Fruit fly (Drosophila melanogaster) Kc167 (cell line): ENCODE results near the gene CG46244.

Experiments used
- Myc ChIP-seq: fragments of >200 bp; optimal IDR thresholded peaks from 2 replicates; lab custom pipeline; 2017; ENCODE audit warnings: missing external identifiers
- Sin3A ChIP-seq: fragments of >200 bp; optimal IDR thresholded peaks from 2 replicates; lab custom pipeline; 2018; ENCODE audit warnings: missing external identifiers
- h ChIP-seq: fragments of >200 bp; optimal IDR thresholded peaks from 3 replicates; lab custom pipeline; 2018; ENCODE audit warnings: missing external identifiers
- insv ChIP-seq: fragments of >200 bp; optimal IDR thresholded peaks from 3 replicates; lab custom pipeline; 2018; ENCODE audit warnings: missing external identifiers
- psq ChIP-seq: fragments of >200 bp; optimal IDR thresholded peaks from 2 replicates; lab custom pipeline; 2017; ENCODE audit warnings: missing external identifiers
- ttk ChIP-seq: sonication (Bioruptor generic); optimal IDR thresholded peaks from 2 replicates; lab custom pipeline; 2017; ENCODE audit warnings: missing external identifiers

The CG46244 gene

dm6 chr2L:19575626-19576298 lies 30.6 kb upstream of the CG46244 start:
- no peak for TF ChIP-seq insv (lab: Kevin White, UChicago)

dm6 chr2L:19576299-19576971 lies 29.9 kb upstream of the CG46244 start:
- no peak for TF ChIP-seq psq (lab: Kevin White, UChicago)
- TF ChIP-seq Myc (lab: Kevin White, UChicago) = no peak
- no peak for TF ChIP-seq Sin3A (lab: Kevin White, UChicago)
- TF ChIP-seq ttk (lab: Kevin White, UChicago) = no peak
- no peak for TF ChIP-seq h (lab: Kevin White, UChicago)
- TF ChIP-seq insv (lab: Kevin White, UChicago) = no peak

- no peak for TF ChIP-seq Sin3A (lab: Kevin White, UChicago)
- TF ChIP-seq h (lab: Kevin White, UChicago) = no peak
- TF ChIP-seq Myc (lab: Kevin White, UChicago) = no peak
- no peak for TF ChIP-seq ttk (lab: Kevin White, UChicago)
- no peak for TF ChIP-seq insv (lab: Kevin White, UChicago)
- TF ChIP-seq psq (lab: Kevin White, UChicago) = no peak
Observed at dm6 chr2L:19577187-19577765, 29.1 kb upstream of the CG46244 start, which contains the start of the genes spi and msb1l. Gene spi, minus strand, starts transcription at chr2L:19577315. Gene msb1l, plus strand, starts transcription at chr2L:19577701.

- TF ChIP-seq Sin3A (lab: Kevin White, UChicago) = no peak
- TF ChIP-seq h (lab: Kevin White, UChicago) = no peak
- no peak for TF ChIP-seq Myc (lab: Kevin White, UChicago)
- TF ChIP-seq insv (lab: Kevin White, UChicago) = no peak
- TF ChIP-seq ttk (lab: Kevin White, UChicago) = no peak
- no peak for TF ChIP-seq psq (lab: Kevin White, UChicago)
Observed at dm6 chr2L:19579995-19580578, 26.3 kb upstream of the CG46244 start, which contains the start of gene Pmvk. Gene Pmvk, minus strand, starts transcription at chr2L:19580351.

- TF ChIP-seq ttk (lab: Kevin White, UChicago) (no peak), Myc (lab: Kevin White, UChicago) (no peak), psq (lab: Kevin White, UChicago) (no peak), h (lab: Kevin White, UChicago) (no peak), Sin3A (lab: Kevin White, UChicago) (no peak), insv (lab: Kevin White, UChicago) (no peak)
Observed at dm6 chr2L:19582185-19582584, 24.2 kb upstream of the CG46244 start, which contains the start of gene Hakai. Gene Hakai, minus strand, starts transcription at chr2L:19582474.

dm6 chr2L:19583926-19584392 lies 22.4 kb upstream of the CG46244 start, which contains the start of the genes PCNA2 and CG10366:
Gene PCNA2, minus strand, starts transcription at chr2L:19583990.
Gene CG10366, plus strand, starts transcription at chr2L:19584235.
- no peak for TF ChIP-seq Myc (lab: Kevin White, UChicago)

- TF ChIP-seq Sin3A (lab: Kevin White, UChicago) (no peak), Myc (lab: Kevin White, UChicago) (no peak), insv (lab: Kevin White, UChicago) (no peak), h (lab: Kevin White, UChicago) (no peak), ttk (lab: Kevin White, UChicago) (no peak)
Observed at dm6 chr2L:19586436-19587333, 19.7 kb upstream of the CG46244 start, which contains the start of gene Lar. Gene Lar, plus strand, starts transcription at chr2L:19586623.

dm6 chr2L:19587334-19587659 lies 19.1 kb upstream of the CG46244 start:
- no peak for TF ChIP-seq Sin3A (lab: Kevin White, UChicago)
- no peak for TF ChIP-seq Myc (lab: Kevin White, UChicago)
- TF ChIP-seq psq (lab: Kevin White, UChicago) = no peak
- TF ChIP-seq h (lab: Kevin White, UChicago) = no peak
- no peak for TF ChIP-seq ttk (lab: Kevin White, UChicago)
- no peak for TF ChIP-seq insv (lab: Kevin White, UChicago)

dm6 chr2L:19588924-19589323 lies 17.4 kb upstream of the CG46244 start:
- TF ChIP-seq h (lab: Kevin White, UChicago) (no peak), psq (lab: Kevin White, UChicago) (no peak), insv (lab: Kevin White, UChicago) (no peak), ttk (lab: Kevin White, UChicago) (no peak), Myc (lab: Kevin White, UChicago) (no peak)

dm6 chr2L:19590629-19591028 lies 15.7 kb upstream of the CG46244 start:
- no peak for TF ChIP-seq insv (lab: Kevin White, UChicago)

- no peak for TF ChIP-seq ttk (lab: Kevin White, UChicago)
Observed at dm6 chr2L:19594102-19594501, 12.3 kb upstream of the CG46244 start.
